Fruit fly (Drosophila melanogaster): ENCODE measurements around the gene CG8833.

Gene CG8833

DNA sequence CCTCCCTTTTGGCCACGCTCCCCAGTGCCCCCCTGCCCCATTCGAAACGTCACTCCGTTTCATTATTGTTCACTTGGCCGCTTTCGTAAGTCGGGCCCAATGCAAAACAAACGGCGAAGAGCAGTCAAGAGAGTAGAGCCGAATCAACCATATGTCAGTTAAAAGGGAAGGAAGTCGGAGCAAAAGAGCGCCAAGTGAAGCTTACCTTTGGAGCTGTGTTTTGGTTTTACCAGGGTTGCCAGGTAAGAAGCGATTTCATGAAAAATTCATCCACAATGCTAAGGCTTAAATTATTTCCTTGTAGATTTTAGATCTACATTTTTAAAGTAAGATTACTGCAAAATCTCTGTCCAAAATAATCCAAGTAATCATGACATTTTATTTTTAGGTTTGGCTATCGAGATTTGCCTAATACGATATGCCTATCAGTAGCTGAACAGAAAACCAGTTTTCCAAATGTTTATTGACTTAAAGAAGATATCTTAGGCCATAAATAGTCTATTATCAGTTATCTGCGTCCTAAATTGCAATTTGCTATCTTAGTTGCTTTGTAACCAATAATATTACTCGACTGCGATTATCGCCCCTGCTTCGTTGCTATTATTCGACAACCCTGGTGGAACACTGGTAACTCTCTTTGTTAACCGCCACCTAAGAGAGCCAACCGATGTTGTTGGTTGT lies 9.8 kb upstream of the CG8833 start (continued):
- TF ChIP-seq bcd (GFP tag; optimal IDR thresholded peaks at IDR 0.05) (peak; percentile 90), CG7745 (tag; optimal IDR thresholded peaks at IDR 0.05) (no peak), CG6654 (GFP tag; optimal IDR thresholded peaks at IDR 0.05) (peak; percentile 71), CG31224 (GFP tag; IDR thresholded peaks at IDR 0.05) (peak; percentile 72), ttk (GFP tag; IDR thresholded peaks at IDR 0.05) (peak; percentile 58), Lim3 (GFP tag; IDR thresholded peaks at IDR 0.05) (no peak), mam (GFP tag; optimal IDR thresholded peaks at IDR 0.05) (peak; percentile 89), amos (GFP tag; IDR thresholded peaks at IDR 0.05; ENCODE audit: partially characterized antibody) (no peak), Sry-β (GFP tag; optimal IDR thresholded peaks at IDR 0.05) (peak; percentile 12), p53 (GFP tag; optimal IDR thresholded peaks at IDR 0.05) (peak; percentile 64), Fer3 (tag; optimal IDR thresholded peaks at IDR 0.05) (peak; percentile 74), sd (tag; optimal IDR thresholded peaks at IDR 0.05) (peak; percentile 56), CG9797 (GFP tag; optimal IDR thresholded peaks at IDR 0.05) (no peak), CG16863 (GFP tag; optimal IDR thresholded peaks at IDR 0.05) (peak; percentile 90), Myb (GFP tag; optimal IDR thresholded peaks at IDR 0.05) (peak; percentile 71), Kr (GFP tag; optimal IDR thresholded peaks at IDR 0.05) (peak; percentile 1), al (GFP tag; IDR thresholded peaks at IDR 0.05) (peak; percentile 78), crol (GFP tag; IDR thresholded peaks at IDR 0.05) (peak; percentile 53), so (GFP tag; IDR thresholded peaks at IDR 0.05) (no peak; the same call in 2 of the 3 replicates), slp2 (GFP tag; optimal IDR thresholded peaks at IDR 0.05) (peak; percentile 89), Atf6 (GFP tag; IDR thresholded peaks at IDR 0.05) (peak; percentile 65; the same call in 1 of the 2 replicates), CG7963 (GFP tag; IDR thresholded peaks at IDR 0.05; ENCODE audit: partially characterized antibody) (no peak), B-H1 (GFP tag; IDR thresholded peaks at IDR 0.05) (peak; percentile 33; the same call in 1 of the 3 replicates), CG4820 (GFP tag; optimal IDR thresholded peaks at IDR 0.05) (peak; percentile 85), CG12299 (tag; optimal IDR thresholded peaks at IDR 0.05) (peak; percentile 64), zen (tag; optimal IDR thresholded peaks at IDR 0.05) (peak; percentile 48), CG31441 (GFP tag; IDR thresholded peaks at IDR 0.05) (peak; percentile 92), zen2 (GFP tag; IDR thresholded peaks at IDR 0.05; ENCODE audit: partially characterized antibody) (no peak), HHEX (GFP tag; optimal IDR thresholded peaks at IDR 0.05) (peak; percentile 90), CG12104 (GFP tag; optimal IDR thresholded peaks at IDR 0.05) (peak; percentile 91), Ssrp (tag; optimal IDR thresholded peaks at IDR 0.05) (peak; percentile 87), dati (GFP tag; IDR thresholded peaks at IDR 0.05) (peak; percentile 19; the same call in 1 of the 2 replicates), sug (tag; optimal IDR thresholded peaks at IDR 0.05) (peak; percentile 91), twi (tag; optimal IDR thresholded peaks at IDR 0.05) (peak; percentile 81), CG8089 (GFP tag; optimal IDR thresholded peaks at IDR 0.05) (peak; percentile 85), CG11723 (GFP tag; optimal IDR thresholded peaks at IDR 0.05) (peak; percentile 92), trh (GFP tag; optimal IDR thresholded peaks at IDR 0.05) (peak; percentile 71), CG10462 (GFP tag; optimal IDR thresholded peaks at IDR 0.05) (peak; percentile 83), CG12155 (GFP tag; optimal IDR thresholded peaks at IDR 0.05) (peak; percentile 81), CG2712 (tag; optimal IDR thresholded peaks at IDR 0.05) (peak; percentile 91), br (optimal IDR thresholded peaks at IDR 0.05) (no peak), knrl (GFP tag; IDR thresholded peaks at IDR 0.05; ENCODE audit: partially characterized antibody) (no peak), CG43689 (GFP tag; IDR thresholded peaks at IDR 0.05) (peak; percentile 11; the same call in 1 of the 2 replicates), CG14965 (GFP tag; optimal IDR thresholded peaks at IDR 0.05; ENCODE audit: borderline replicate concordance) (peak; percentile 66), schlank (tag; optimal IDR thresholded peaks at IDR 0.05) (peak; percentile 30), Side (GFP tag; optimal IDR thresholded peaks at IDR 0.05) (peak; percentile 90), CG16815 (GFP tag; optimal IDR thresholded peaks at IDR 0.05) (peak; percentile 78), CG11504 (tag; optimal IDR thresholded peaks at IDR 0.05) (peak; percentile 94), maf-S (GFP tag; optimal IDR thresholded peaks at IDR 0.05) (peak; percentile 82), CG31388 (GFP tag; optimal IDR thresholded peaks at IDR 0.05) (peak; percentile 51)

Data from whole organism, embryonic.